Fruit fly (Drosophila melanogaster) whole organism, adult: ENCODE results near the gene Mi-2.

Source experiments
- CG14711 ChIP-seq: fragments of 200-800 bp; sonication (Bioruptor generic); optimal IDR thresholded peaks from 2 replicates; lab custom pipeline; 2018; ENCODE audit warnings: missing biosample characterization, mild to moderate bottlenecking, missing genetic modification characterization, moderate library complexity
- CG1620 ChIP-seq: fragments of 200-800 bp; sonication (Bioruptor generic); optimal IDR thresholded peaks from 2 replicates; lab custom pipeline; 2016; ENCODE audit warnings: missing biosample characterization, missing genetic modification characterization
- CG5204 ChIP-seq: fragments of 200-800 bp; sonication (Bioruptor generic); optimal IDR thresholded peaks from 2 replicates; lab custom pipeline; 2016; ENCODE audit warnings: missing biosample characterization, missing genetic modification characterization
- CG7045 ChIP-seq: fragments of 200-800 bp; sonication (Bioruptor generic); optimal IDR thresholded peaks from 2 replicates; lab custom pipeline; 2017; ENCODE audit warnings: missing biosample characterization, mild to moderate bottlenecking, missing genetic modification characterization
- Crg-1 ChIP-seq: fragments of 200-800 bp; sonication (Bioruptor generic); optimal IDR thresholded peaks from 2 replicates; lab custom pipeline; 2016; ENCODE audit warnings: missing biosample characterization, missing genetic modification characterization
- Mnt ChIP-seq: fragments of 200-800 bp; sonication (Bioruptor generic); optimal IDR thresholded peaks from 2 replicates; lab custom pipeline; 2016; ENCODE audit warnings: missing biosample characterization, mild to moderate bottlenecking, missing genetic modification characterization
- cic ChIP-seq: fragments of 200-800 bp; sonication (Bioruptor generic); optimal IDR thresholded peaks from 2 replicates; lab custom pipeline; 2017; ENCODE audit warnings: missing biosample characterization, mild to moderate bottlenecking, missing genetic modification characterization, moderate library complexity
- kay ChIP-seq: fragments of 200-800 bp; sonication (Bioruptor generic); peaks from one replicate; lab custom pipeline; 2016; ENCODE audit warnings: missing biosample characterization, missing genetic modification characterization, borderline replicate concordance
- pad ChIP-seq: fragments of 200-800 bp; sonication (Bioruptor generic); optimal IDR thresholded peaks from 3 replicates; lab custom pipeline; 2017; ENCODE audit warnings: missing biosample characterization, missing genetic modification characterization, mild to moderate bottlenecking, moderate library complexity, missing genetic modification reagents
- toe ChIP-seq: fragments of 200-800 bp; sonication (Bioruptor generic); optimal IDR thresholded peaks from 2 replicates; lab custom pipeline; 2016; ENCODE audit warnings: missing biosample characterization, missing genetic modification characterization

- TF ChIP-seq Crg-1 (GFP tag; lab: Kevin White, UChicago) = no peak
- TF ChIP-seq CG5204 (GFP tag; lab: Kevin White, UChicago) = no peak
- no peak for TF ChIP-seq CG7045 (GFP tag; lab: Kevin White, UChicago)
- TF ChIP-seq pad (GFP tag; lab: Kevin White, UChicago) = no peak
- no peak for TF ChIP-seq cic (GFP tag; lab: Kevin White, UChicago)
- no peak for TF ChIP-seq toe (GFP tag; lab: Kevin White, UChicago)
- TF ChIP-seq Mnt (GFP tag; lab: Kevin White, UChicago) = no peak
- TF ChIP-seq CG1620 (GFP tag; lab: Kevin White, UChicago) = no peak
- no peak for TF ChIP-seq kay (GFP tag; lab: Kevin White, UChicago)
- TF ChIP-seq CG14711 (tag; lab: Kevin White, UChicago) = no peak
These were observed 21.4 kb upstream of the Mi-2 start, which contains the start of gene CG46462 for dm6 chr3L:19931391-19931790.
